Worm (Caenorhabditis elegans) whole organism, L3 larva: ENCODE measurements around the gene sop-2.
A peak's percentile ranks its signal among the peaks of the same experiment; 100 is the strongest.

Experiments
- R02D3.7 ChIP-seq: fragments of 150-350 bp; optimal IDR thresholded peaks from 2 replicates; lab custom pipeline; 2014; ENCODE audit warnings: missing biosample characterization, missing genetic modification characterization
- aly-2 ChIP-seq: fragments of 150-350 bp; optimal IDR thresholded peaks from 2 replicates; lab custom pipeline; 2014; ENCODE audit warnings: missing biosample characterization, missing genetic modification characterization
- ama-1 ChIP-seq: fragments of 150-350 bp; optimal IDR thresholded peaks from 2 replicates; lab custom pipeline; 2018
- ceh-28 ChIP-seq: fragments of 150-350 bp; optimal IDR thresholded peaks from 2 replicates; lab custom pipeline; 2014; ENCODE audit warnings: missing biosample characterization, missing genetic modification reagents, missing genetic modification characterization
- ceh-82 ChIP-seq: fragments of 150-350 bp; optimal IDR thresholded peaks from 2 replicates; lab custom pipeline; 2014; ENCODE audit warnings: missing biosample characterization, missing genetic modification characterization
- ceh-9 ChIP-seq: sonication (generic microtip); optimal IDR thresholded peaks from 2 replicates; lab custom pipeline; 2018; ENCODE audit warnings: missing biosample characterization, missing genetic modification characterization
- daf-12 ChIP-seq: fragments of 150-350 bp; optimal IDR thresholded peaks from 2 replicates; lab custom pipeline; 2014; ENCODE audit warnings: missing biosample characterization, missing genetic modification reagents, missing genetic modification characterization
- egl-27 ChIP-seq: sonication (generic microtip); optimal IDR thresholded peaks from 4 replicates; lab custom pipeline; 2017; ENCODE audit warnings: missing biosample characterization, missing genetic modification reagents, missing genetic modification characterization
- egl-5 ChIP-seq: fragments of 150-350 bp; optimal IDR thresholded peaks from 2 replicates; lab custom pipeline; 2017; ENCODE audit warnings: missing biosample characterization, missing genetic modification reagents, missing genetic modification characterization, inconsistent platforms
- elt-3 ChIP-seq, 3 experiments: fragments of 150-350 bp in 1 of 3; sonication (generic microtip) in 2 of 3; optimal IDR thresholded peaks; 2 replicates in 2 of 3; 4 replicates in 1 of 3; lab custom pipeline; 2014 to 2017; ENCODE audit warnings: missing biosample characterization in 3 of 3, missing genetic modification characterization in 3 of 3
- eor-1 ChIP-seq, 2 experiments: fragments of 150-350 bp; optimal IDR thresholded peaks; 2 replicates each; lab custom pipeline; 2014 to 2018; ENCODE audit warnings: missing biosample characterization in 2 of 2, missing genetic modification characterization in 2 of 2
- fkh-10 ChIP-seq: sonication (generic microtip); optimal IDR thresholded peaks from 2 replicates; lab custom pipeline; 2017; ENCODE audit warnings: missing biosample characterization, missing genetic modification reagents, missing genetic modification characterization
- fos-1 ChIP-seq: fragments of 150-350 bp; optimal IDR thresholded peaks from 2 replicates; lab custom pipeline; 2014; ENCODE audit warnings: missing biosample characterization, missing genetic modification characterization
- hmg-11 ChIP-seq: sonication (generic microtip); optimal IDR thresholded peaks from 2 replicates; lab custom pipeline; 2016; ENCODE audit warnings: missing genetic modification characterization, missing compliant biosample characterization
- jun-1 ChIP-seq: fragments of 150-350 bp; optimal IDR thresholded peaks from 2 replicates; lab custom pipeline; 2014; ENCODE audit warnings: missing biosample characterization, missing genetic modification reagents, missing genetic modification characterization
- lin-15B ChIP-seq: fragments of 150-350 bp; optimal IDR thresholded peaks from 2 replicates; lab custom pipeline; 2014; ENCODE audit warnings: missing biosample characterization, missing genetic modification characterization
- lin-39 ChIP-seq: fragments of 150-350 bp; optimal IDR thresholded peaks from 2 replicates; lab custom pipeline; 2018; ENCODE audit warnings: missing biosample characterization, missing genetic modification reagents, missing genetic modification characterization
- lsy-12 ChIP-seq: sonication (generic microtip); optimal IDR thresholded peaks from 2 replicates; lab custom pipeline; 2016; ENCODE audit warnings: mild to moderate bottlenecking, missing genetic modification characterization, missing compliant biosample characterization
- mdl-1 ChIP-seq: fragments of 150-350 bp; optimal IDR thresholded peaks from 2 replicates; lab custom pipeline; 2014; ENCODE audit warnings: missing biosample characterization, missing genetic modification characterization
- nfya-1 ChIP-seq: sonication (generic microtip); optimal IDR thresholded peaks from 2 replicates; lab custom pipeline; 2017; ENCODE audit warnings: missing genetic modification characterization, mild to moderate bottlenecking, missing compliant biosample characterization, antibody characterized with exemption, moderate library complexity; ENCODE audit not compliant: insufficient read depth
- nhr-11 ChIP-seq: fragments of 150-350 bp; optimal IDR thresholded peaks from 2 replicates; lab custom pipeline; 2014; ENCODE audit warnings: missing biosample characterization, missing genetic modification characterization
- nhr-23 ChIP-seq: fragments of 150-350 bp; optimal IDR thresholded peaks from 2 replicates; lab custom pipeline; 2014; ENCODE audit warnings: missing biosample characterization, missing genetic modification reagents, missing genetic modification characterization
- nhr-25 ChIP-seq: sonication (generic microtip); optimal IDR thresholded peaks from 2 replicates; lab custom pipeline; 2017; ENCODE audit warnings: missing biosample characterization, missing genetic modification characterization
- nhr-28 ChIP-seq: fragments of 150-350 bp; optimal IDR thresholded peaks from 2 replicates; lab custom pipeline; 2014; ENCODE audit warnings: missing biosample characterization, missing genetic modification characterization
- nhr-43 ChIP-seq: sonication (generic microtip); optimal IDR thresholded peaks from 2 replicates; lab custom pipeline; 2016; ENCODE audit warnings: mild to moderate bottlenecking, missing genetic modification characterization, missing compliant biosample characterization; ENCODE audit not compliant: poor library complexity, severe bottlenecking
- nhr-67 ChIP-seq: fragments of 150-350 bp; optimal IDR thresholded peaks from 2 replicates; lab custom pipeline; 2014; ENCODE audit warnings: missing biosample characterization, missing genetic modification characterization
- nhr-76 ChIP-seq: fragments of 150-350 bp; sonication (generic microtip); optimal IDR thresholded peaks from 5 replicates; lab custom pipeline; 2014; ENCODE audit warnings: missing biosample characterization, missing genetic modification characterization
- nhr-77 ChIP-seq: fragments of 150-350 bp; optimal IDR thresholded peaks from 2 replicates; lab custom pipeline; 2014; ENCODE audit warnings: missing biosample characterization, missing genetic modification characterization
- pha-4 ChIP-seq: fragments of 150-350 bp; optimal IDR thresholded peaks from 2 replicates; lab custom pipeline; 2014; ENCODE audit warnings: missing biosample characterization, missing genetic modification reagents, missing genetic modification characterization
- pqm-1 ChIP-seq: fragments of 150-350 bp; optimal IDR thresholded peaks from 2 replicates; lab custom pipeline; 2017; ENCODE audit warnings: missing biosample characterization, missing genetic modification characterization, inconsistent platforms
- sea-2 ChIP-seq: fragments of 150-350 bp; sonication (generic microtip); optimal IDR thresholded peaks from 4 replicates; lab custom pipeline; 2014; ENCODE audit warnings: missing biosample characterization, missing genetic modification reagents, missing genetic modification characterization
- skn-1 ChIP-seq: fragments of 150-350 bp; optimal IDR thresholded peaks from 2 replicates; lab custom pipeline; 2014; ENCODE audit warnings: missing biosample characterization, missing genetic modification characterization
- snpc-4 ChIP-seq: fragments of 150-350 bp; optimal IDR thresholded peaks from 2 replicates; lab custom pipeline; 2014; ENCODE audit warnings: missing biosample characterization, missing genetic modification characterization
- tbx-2 ChIP-seq: sonication (generic microtip); optimal IDR thresholded peaks from 2 replicates; lab custom pipeline; 2016; ENCODE audit warnings: mild to moderate bottlenecking, missing genetic modification characterization, missing compliant biosample characterization
- unc-39 ChIP-seq: sonication (generic microtip); optimal IDR thresholded peaks from 4 replicates; lab custom pipeline; 2017; ENCODE audit warnings: missing biosample characterization, missing genetic modification characterization
- unc-62 ChIP-seq: fragments of 150-350 bp; sonication (generic microtip); optimal IDR thresholded peaks from 4 replicates; lab custom pipeline; 2014; ENCODE audit warnings: missing biosample characterization, missing genetic modification reagents, missing genetic modification characterization
- zag-1 ChIP-seq: fragments of 150-350 bp; optimal IDR thresholded peaks from 2 replicates; lab custom pipeline; 2014; ENCODE audit warnings: missing biosample characterization, missing genetic modification characterization
- ztf-11 ChIP-seq: fragments of 150-350 bp; optimal IDR thresholded peaks from 2 replicates; lab custom pipeline; 2014; ENCODE audit warnings: missing biosample characterization, missing genetic modification characterization
- ztf-4 ChIP-seq: fragments of 150-350 bp; optimal IDR thresholded peaks from 2 replicates; lab custom pipeline; 2014; ENCODE audit warnings: missing biosample characterization, missing genetic modification characterization

Gene sop-2

ce11 chrII:12369202-12369601 is 29.5 kb downstream of the sop-2 start:
- TF ChIP-seq mdl-1 (tag; lab: Kevin White, UChicago): no peak
- TF ChIP-seq nhr-76 (tag; lab: Kevin White, UChicago): no peak
- no peak for TF ChIP-seq skn-1 (tag; lab: Kevin White, UChicago)
- no peak for TF ChIP-seq pqm-1
- no peak for TF ChIP-seq zag-1 (tag; lab: Kevin White, UChicago)
- TF ChIP-seq nhr-77: no peak
- no peak for TF ChIP-seq hmg-11
- TF ChIP-seq, all 47 proteins: peak for 0

DNA sequence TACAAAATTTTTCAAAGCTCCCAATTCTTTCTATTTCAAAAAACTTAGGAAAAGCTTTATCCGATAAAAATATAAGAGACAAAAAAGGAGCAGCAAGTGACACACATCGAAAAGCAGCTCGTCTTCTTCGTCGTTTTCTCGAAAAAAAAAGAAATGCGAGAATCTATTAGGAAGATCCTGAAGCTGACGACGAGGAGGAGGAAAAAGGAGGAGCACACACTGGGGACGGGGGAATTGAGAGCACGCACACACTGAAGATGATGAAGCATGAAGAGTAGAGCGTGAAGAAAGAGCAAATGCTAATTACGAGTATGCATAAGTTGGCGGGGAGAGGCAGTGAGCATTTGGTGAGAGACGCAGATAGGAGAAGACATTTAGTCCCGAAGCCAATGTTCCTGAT is 34.2 kb downstream of the sop-2 start:
- TF ChIP-seq nhr-76 (tag; lab: Kevin White, UChicago): no peak
- no peak for TF ChIP-seq nhr-25 (tag; lab: Kevin White, UChicago)
- TF ChIP-seq sea-2: no peak
- TF ChIP-seq ceh-9: no peak
- peak; percentile 8 for TF ChIP-seq nfya-1
- TF ChIP-seq fos-1 (tag; lab: Kevin White, UChicago): no peak
- TF ChIP-seq ztf-4: no peak

DNA sequence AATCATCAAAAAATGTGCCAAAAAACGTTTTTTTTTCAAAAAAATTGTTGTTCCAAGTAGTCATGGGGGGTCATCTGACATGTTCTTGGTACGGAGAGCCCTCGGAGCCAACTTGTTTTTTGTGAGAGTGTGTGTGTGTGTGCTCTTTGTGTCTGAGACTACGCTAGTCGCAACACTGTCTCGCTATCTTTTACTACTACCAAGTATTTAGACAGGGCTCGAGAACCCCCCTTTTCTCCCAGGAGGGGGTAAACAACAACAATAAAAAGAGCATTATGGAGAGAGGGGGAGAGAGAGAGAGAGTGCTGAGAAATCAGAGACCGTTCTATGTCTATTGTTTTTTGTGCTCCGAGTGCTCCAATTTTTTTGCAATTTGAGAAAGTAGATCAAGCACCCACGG is 39.0 kb downstream of the sop-2 start:
- no peak for TF ChIP-seq egl-27
- peak; percentile 52 for TF ChIP-seq lin-39 (tag; lab: Kevin White, UChicago)
- TF ChIP-seq tbx-2 (tag; lab: Kevin White, UChicago): no peak
- TF ChIP-seq R02D3.7 (tag; lab: Kevin White, UChicago): no peak
- no peak for TF ChIP-seq fkh-10 (GFP tag; lab: Kevin White, UChicago)
- peak; percentile 5 for TF ChIP-seq nfya-1
- TF ChIP-seq nhr-11 (tag; lab: Kevin White, UChicago): no peak
- TF ChIP-seq pha-4: peak; percentile 77
- TF ChIP-seq ama-1 (lab: Kevin White, UChicago): no peak
- no peak for TF ChIP-seq hmg-11
- no peak for TF ChIP-seq daf-12 (tag; lab: Kevin White, UChicago)
- no peak for TF ChIP-seq sea-2
- no peak for TF ChIP-seq ceh-82 (tag; lab: Kevin White, UChicago)
- no peak for TF ChIP-seq ceh-28 (tag; lab: Kevin White, UChicago)
- TF ChIP-seq jun-1: no peak
- no peak for TF ChIP-seq nhr-23 (tag; lab: Kevin White, UChicago)
- no peak for TF ChIP-seq pqm-1
- TF ChIP-seq nhr-28: no peak
- peak; percentile 79 for TF ChIP-seq egl-5

- no peak for TF ChIP-seq aly-2 (tag; lab: Kevin White, UChicago)
- TF ChIP-seq jun-1: no peak
- no peak for TF ChIP-seq R02D3.7 (tag; lab: Kevin White, UChicago)
- TF ChIP-seq elt-3 (tag; optimal IDR thresholded peaks at IDR 0.05; lab: Kevin White, UChicago): no peak
- TF ChIP-seq lin-39 (tag; lab: Kevin White, UChicago): no peak
- TF ChIP-seq snpc-4 (tag; lab: Kevin White, UChicago): no peak
- no peak for TF ChIP-seq nhr-11 (tag; lab: Kevin White, UChicago)
- TF ChIP-seq tbx-2 (tag; lab: Kevin White, UChicago): no peak
- TF ChIP-seq lin-15B (tag; lab: Kevin White, UChicago): no peak
- TF ChIP-seq nhr-23 (tag; lab: Kevin White, UChicago): no peak
- TF ChIP-seq nfya-1: no peak
- no peak for TF ChIP-seq unc-62 (GFP tag; lab: Kevin White, UChicago)
- TF ChIP-seq nhr-76 (tag; lab: Kevin White, UChicago): no peak
- no peak for TF ChIP-seq nhr-25 (tag; lab: Kevin White, UChicago)
- no peak for TF ChIP-seq pqm-1
- TF ChIP-seq ztf-11 (tag; lab: Kevin White, UChicago): no peak
- TF ChIP-seq nhr-67 (tag; lab: Kevin White, UChicago): no peak
- TF ChIP-seq unc-39 (tag; lab: Kevin White, UChicago): no peak
- TF ChIP-seq, all 47 proteins: peak for 0
Measured at ce11 chrII:12379430-12379829, 39.7 kb downstream of the sop-2 start, which contains the start of gene marc-5. Gene marc-5, minus strand, starts transcription at chrII:12379530.

ce11 chrII:12380888-12381287 is 41.1 kb downstream of the sop-2 start:
- TF ChIP-seq ztf-4 (no peak), ceh-9 (no peak), jun-1 (no peak), lsy-12 (tag; lab: Kevin White, UChicago) (no peak), ceh-28 (tag; lab: Kevin White, UChicago) (no peak), nhr-28 (no peak), fos-1 (tag; lab: Kevin White, UChicago) (no peak), ceh-82 (tag; lab: Kevin White, UChicago) (no peak), nhr-11 (tag; lab: Kevin White, UChicago) (no peak), eor-1 (tag; optimal IDR thresholded peaks at IDR 0.05; lab: Kevin White, UChicago) (no peak), snpc-4 (tag; lab: Kevin White, UChicago) (no peak), nhr-76 (tag; lab: Kevin White, UChicago) (no peak), skn-1 (tag; lab: Kevin White, UChicago) (no peak), nhr-43 (no peak), hmg-11 (no peak), nfya-1 (no peak), ztf-11 (tag; lab: Kevin White, UChicago) (no peak)
